Fruit fly (Drosophila melanogaster): ENCODE data around the gene Ttc19.

Gene Ttc19

dm6 chr2L:19014032-19014880 lies 30.7 kb downstream of the Ttc19 start (continued):
- TF ChIP-seq dsx (GFP tag; optimal IDR thresholded peaks at IDR 0.05; ENCODE audit: poor library complexity, severe bottlenecking) (peak; percentile 61), acj6 (GFP tag; optimal IDR thresholded peaks at IDR 0.05) (peak; percentile 49), CG6276 (GFP tag; optimal IDR thresholded peaks at IDR 0.05) (peak; percentile 39), CG11902 (GFP tag; optimal IDR thresholded peaks at IDR 0.05) (no peak), Met (GFP tag; optimal IDR thresholded peaks at IDR 0.05) (peak; percentile 11), vri (GFP tag; optimal IDR thresholded peaks at IDR 0.05) (no peak), fd85E (GFP tag; optimal IDR thresholded peaks at IDR 0.05) (no peak), Eip93F (GFP tag; optimal IDR thresholded peaks at IDR 0.05) (no peak), Sox102F (GFP tag; optimal IDR thresholded peaks at IDR 0.05) (peak; percentile 27), CG9139 (GFP tag; optimal IDR thresholded peaks at IDR 0.05) (peak; percentile 33), fd59A (GFP tag; optimal IDR thresholded peaks at IDR 0.05) (peak; percentile 23), dac (GFP tag; optimal IDR thresholded peaks at IDR 0.05) (no peak), CG6163 (GFP tag; IDR thresholded peaks at IDR 0.05) (no peak), CG31627 (GFP tag; optimal IDR thresholded peaks at IDR 0.05) (no peak), fkh (GFP tag; optimal IDR thresholded peaks at IDR 0.05) (peak; percentile 23), CG8119 (GFP tag; IDR thresholded peaks at IDR 0.05) (peak; percentile 40; the same call in 1 of the 3 replicates), Hr39 (GFP tag; optimal IDR thresholded peaks at IDR 0.05) (no peak), CG6808 (GFP tag; optimal IDR thresholded peaks at IDR 0.05) (peak; percentile 70), Sox15 (GFP tag; optimal IDR thresholded peaks at IDR 0.05) (no peak), salr (GFP tag; optimal IDR thresholded peaks at IDR 0.05) (peak in 1 of 2 experiments; percentile 35), net (GFP tag; optimal IDR thresholded peaks at IDR 0.05) (no peak), CG1621 (tag; optimal IDR thresholded peaks at IDR 0.05) (no peak), CG4318 (GFP tag; optimal IDR thresholded peaks at IDR 0.05) (peak; percentile 15), Blimp-1 (GFP tag; optimal IDR thresholded peaks at IDR 0.05) (no peak), CG6792 (GFP tag; optimal IDR thresholded peaks at IDR 0.05) (peak; percentile 29), OdsH (GFP tag; optimal IDR thresholded peaks at IDR 0.05) (peak; percentile 52), cyc (GFP tag; optimal IDR thresholded peaks at IDR 0.05) (peak; percentile 11), CG11762 (GFP tag; optimal IDR thresholded peaks at IDR 0.05; ENCODE audit: insufficient read depth) (peak; percentile 28)

- TF ChIP-seq CG8319 (GFP tag; optimal IDR thresholded peaks at IDR 0.05), result no peak
- TF ChIP-seq svp (GFP tag), result peak; percentile 9
These were observed 32.1 kb downstream of the Ttc19 start for dm6 chr2L:19012776-19013328.

DNA sequence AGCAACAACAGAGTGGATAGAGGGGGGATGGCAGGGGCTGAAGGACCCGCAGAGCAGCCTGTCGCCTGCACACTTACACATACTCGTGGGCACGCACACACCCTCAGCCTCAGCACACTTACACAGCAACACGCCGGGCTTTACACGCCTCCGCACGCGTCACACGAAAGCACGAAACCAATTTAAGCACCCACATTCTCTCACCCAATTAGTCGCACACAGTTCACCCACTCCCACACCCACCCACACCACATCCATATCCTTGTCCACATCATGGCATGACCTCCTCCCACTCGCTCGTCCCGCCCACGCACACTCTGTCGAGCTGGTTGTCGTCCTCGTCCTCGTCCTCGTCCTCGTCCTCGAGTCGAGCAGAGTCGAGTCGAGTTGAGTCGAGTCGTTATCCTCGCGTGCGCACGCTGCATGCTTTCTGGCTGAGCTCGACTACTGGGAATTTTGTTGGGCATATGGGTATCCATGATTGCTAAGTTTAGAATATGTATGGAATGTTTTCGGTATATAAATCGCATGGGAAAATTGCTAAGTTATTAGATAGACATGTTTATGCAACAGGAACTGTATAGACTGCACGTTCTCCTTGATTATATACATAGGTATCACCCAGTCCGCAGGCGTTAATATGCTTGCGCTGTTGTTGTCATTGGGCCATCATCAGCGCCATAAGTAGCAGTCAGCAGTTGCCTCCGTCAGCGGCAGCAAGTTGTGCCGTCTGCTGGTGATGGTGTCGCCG lies 32.9 kb downstream of the Ttc19 start:
- TF ChIP-seq CG8632 (GFP tag; optimal IDR thresholded peaks at IDR 0.05), result peak; percentile 53
- TF ChIP-seq fd85E (GFP tag; optimal IDR thresholded peaks at IDR 0.05), result no peak
- peak; percentile 75 for TF ChIP-seq Sox14 (GFP tag; optimal IDR thresholded peaks at IDR 0.05)
- no peak for TF ChIP-seq CG6854 (GFP tag; optimal IDR thresholded peaks at IDR 0.05)
- TF ChIP-seq Blimp-1 (GFP tag; optimal IDR thresholded peaks at IDR 0.05), result no peak
- peak; percentile 8 for TF ChIP-seq Lpt (GFP tag; optimal IDR thresholded peaks at IDR 0.05)
- peak; percentile 74 for TF ChIP-seq Met (GFP tag; optimal IDR thresholded peaks at IDR 0.05)
- TF ChIP-seq CG3919 (GFP tag; optimal IDR thresholded peaks at IDR 0.05), result peak; percentile 73
- peak; percentile 74 for TF ChIP-seq Gug (GFP tag; IDR thresholded peaks at IDR 0.05)
- TF ChIP-seq CG31627 (GFP tag; optimal IDR thresholded peaks at IDR 0.05), result peak; percentile 79
- no peak for TF ChIP-seq Hr38 (GFP tag; optimal IDR thresholded peaks at IDR 0.05)
- TF ChIP-seq Ets21C (GFP tag; optimal IDR thresholded peaks at IDR 0.05), result peak; percentile 61
- TF ChIP-seq fd59A (GFP tag; optimal IDR thresholded peaks at IDR 0.05), result peak; percentile 60
- peak; percentile 15 for TF ChIP-seq fkh (GFP tag; optimal IDR thresholded peaks at IDR 0.05)
- no peak for TF ChIP-seq CG4318 (GFP tag; optimal IDR thresholded peaks at IDR 0.05)
- peak; percentile 70 for TF ChIP-seq acj6 (GFP tag; optimal IDR thresholded peaks at IDR 0.05)
- peak; percentile 75 for TF ChIP-seq cyc (GFP tag; optimal IDR thresholded peaks at IDR 0.05)
- peak; percentile 77 for TF ChIP-seq CG10669 (GFP tag; optimal IDR thresholded peaks at IDR 0.05)
- peak; percentile 51 for TF ChIP-seq CG8319 (GFP tag; optimal IDR thresholded peaks at IDR 0.05)
- TF ChIP-seq CG9139 (GFP tag; optimal IDR thresholded peaks at IDR 0.05), result peak; percentile 30
- TF ChIP-seq CG11294 (GFP tag; IDR thresholded peaks at IDR 0.05), result peak; percentile 71; the same call in 1 of the 2 replicates
- peak; percentile 74 for TF ChIP-seq OdsH (GFP tag; optimal IDR thresholded peaks at IDR 0.05)
- TF ChIP-seq CG32006 (GFP tag; optimal IDR thresholded peaks at IDR 0.05), result peak; percentile 76
- TF ChIP-seq CG1621 (tag; optimal IDR thresholded peaks at IDR 0.05), result peak; percentile 72
- peak; percentile 71 for TF ChIP-seq achi (GFP tag; optimal IDR thresholded peaks at IDR 0.05)
- TF ChIP-seq salr (GFP tag; optimal IDR thresholded peaks at IDR 0.05), result peak; percentile 51 to 62
- peak; percentile 57 for TF ChIP-seq CG6276 (GFP tag; optimal IDR thresholded peaks at IDR 0.05)

All from whole organism, prepupa.